Worm (Caenorhabditis elegans) whole organism, midembryonic: ENCODE measurements around the gene C45B11.6.
A peak's percentile ranks its signal among the peaks of the same experiment; 100 is the strongest.

ENCODE experiments used
- T22C8.4 ChIP-seq: fragments of 200-800 bp; sonication (Bioruptor generic); IDR thresholded peaks from 2 replicates; pipeline ENCODE4 v1.3.6; 2022; ENCODE audit warnings: missing genetic modification characterization, missing compliant biosample characterization
- flt-1 ChIP-seq: fragments of 200-800 bp; sonication (Bioruptor generic); IDR thresholded peaks from 2 replicates; pipeline ENCODE4 v1.3.6; 2022; ENCODE audit warnings: missing genetic modification characterization, missing compliant biosample characterization
- klf-2 ChIP-seq: fragments of 200-800 bp; sonication (Bioruptor generic); conservative IDR thresholded peaks from 2 replicates; pipeline ENCODE4 v1.3.6; 2022; ENCODE audit warnings: missing genetic modification reagents, missing genetic modification characterization, missing compliant biosample characterization
- med-1 ChIP-seq: sonication (generic microtip); optimal IDR thresholded peaks from 2 replicates; lab custom pipeline; 2017; ENCODE audit warnings: missing genetic modification characterization, mild to moderate bottlenecking, missing compliant biosample characterization, antibody characterized with exemption, missing genetic modification reagents; ENCODE audit not compliant: insufficient read depth
- ref-1 ChIP-seq: fragments of 200-800 bp; sonication (Bioruptor generic); conservative IDR thresholded peaks from 2 replicates; pipeline ENCODE4 v1.3.6; 2022; ENCODE audit warnings: missing genetic modification reagents, missing genetic modification characterization, missing compliant biosample characterization
- tab-1 ChIP-seq: fragments of 200-800 bp; sonication (Bioruptor generic); IDR thresholded peaks from 2 replicates; pipeline ENCODE4 v1.3.6; 2022; ENCODE audit warnings: missing genetic modification characterization, missing compliant biosample characterization
- ztf-23 ChIP-seq: fragments of 200-800 bp; sonication (Bioruptor generic); IDR thresholded peaks from 2 replicates; pipeline ENCODE4 v1.3.6; 2022; ENCODE audit warnings: missing genetic modification reagents, missing genetic modification characterization, missing compliant biosample characterization
- ztf-29 ChIP-seq: fragments of 200-800 bp; sonication (Bioruptor generic); IDR thresholded peaks from 2 replicates; pipeline ENCODE4 v1.3.6; 2022; ENCODE audit warnings: missing genetic modification reagents, missing genetic modification characterization, missing compliant biosample characterization

ce11 chrV:11080345-11081102 lies 36.7 kb downstream of the C45B11.6 start, which contains the start of gene act-1:
- TF ChIP-seq tab-1 (GFP tag; lab: Robert Waterston, UW) (no peak), ztf-23 (no peak), ref-1 (no peak), flt-1 (0 out of 2 replicates have a peak, but pooled peaks have one; percentile 27), med-1 (no peak), klf-2 (GFP tag; lab: Robert Waterston, UW) (no peak), ztf-29 (GFP tag; lab: Robert Waterston, UW) (no peak), T22C8.4 (no peak)
